Fruit fly (Drosophila melanogaster) whole organism, wandering third instar larva: Measurements from ENCODE around the gene pav.

ENCODE experiments used
- CG32264 ChIP-seq: fragments of 200-800 bp; sonication (Bioruptor generic); optimal IDR thresholded peaks from 2 replicates; lab custom pipeline; 2016; ENCODE audit warnings: missing biosample characterization, missing genetic modification characterization
- Dfd ChIP-seq: fragments of >200 bp; optimal IDR thresholded peaks from 2 replicates; lab custom pipeline; 2017; ENCODE audit warnings: missing biosample characterization, missing genetic modification characterization
- Hr83 ChIP-seq: fragments of 200-300 bp; sonication (Bioruptor generic); optimal IDR thresholded peaks from 2 replicates; lab custom pipeline; 2016; ENCODE audit warnings: missing biosample characterization, mild to moderate bottlenecking, missing genetic modification characterization, moderate library complexity; ENCODE audit not compliant: poor library complexity, severe bottlenecking
- h ChIP-seq: fragments of 200-800 bp; sonication (Bioruptor generic); optimal IDR thresholded peaks from 3 replicates; lab custom pipeline; 2016; ENCODE audit warnings: missing biosample characterization, mild to moderate bottlenecking, missing genetic modification characterization
- lola ChIP-seq: fragments of >200 bp; optimal IDR thresholded peaks from 2 replicates; lab custom pipeline; 2017; ENCODE audit warnings: missing biosample characterization, missing genetic modification characterization
- psq ChIP-seq: fragments of 200-800 bp; sonication (Bioruptor generic); optimal IDR thresholded peaks from 3 replicates; lab custom pipeline; 2017; ENCODE audit warnings: missing biosample characterization, mild to moderate bottlenecking, missing genetic modification characterization, moderate library complexity
- sage ChIP-seq: fragments of 200-800 bp; sonication (Bioruptor generic); optimal IDR thresholded peaks from 2 replicates; lab custom pipeline; 2016; ENCODE audit warnings: missing biosample characterization, mild to moderate bottlenecking, missing genetic modification characterization

DNA sequence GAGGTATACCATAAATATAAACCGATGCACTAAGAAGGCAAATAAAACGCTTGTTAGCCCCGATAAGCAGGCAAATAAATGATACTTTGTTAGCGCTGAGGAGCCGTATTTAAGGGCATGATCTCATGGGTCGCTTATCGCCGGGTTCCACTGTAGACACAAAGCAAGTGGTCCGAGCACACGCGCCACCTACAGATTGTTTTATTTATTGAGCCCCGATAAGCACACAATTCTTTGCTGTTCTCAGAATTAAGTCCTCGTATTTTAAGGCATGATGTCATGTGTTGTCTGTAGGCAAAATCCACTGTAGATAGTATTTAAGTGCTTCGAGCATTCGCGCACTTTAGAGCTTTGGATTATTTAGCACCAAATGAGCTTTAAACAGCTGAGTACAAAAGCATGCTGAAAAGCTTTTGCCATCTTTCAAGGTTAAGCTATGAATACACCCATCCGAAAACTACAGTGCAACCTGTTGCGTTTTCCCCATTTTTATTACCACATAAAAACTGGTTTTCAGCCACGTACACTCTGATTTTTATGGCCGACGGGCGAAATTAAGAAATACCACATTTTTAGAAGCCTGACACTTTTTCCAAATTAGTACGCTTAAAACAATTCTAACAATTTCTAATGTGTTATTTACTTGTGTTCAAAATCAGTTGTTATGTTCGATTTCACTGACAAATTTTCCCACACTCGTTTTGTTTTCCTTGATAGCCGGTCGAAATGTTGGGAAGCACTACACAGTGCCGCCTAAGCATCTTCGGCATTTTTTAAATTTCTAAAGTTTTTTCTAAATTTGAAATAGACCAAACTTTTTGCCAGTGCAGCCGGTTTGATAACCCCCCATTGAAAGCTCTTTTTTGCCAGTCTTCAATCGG, 2.9 kb upstream of the pav start, which contains the start of gene Sqor:
- peak; percentile 50 for TF ChIP-seq sage (GFP tag; lab: Kevin White, UChicago)
- TF ChIP-seq Hr83 (GFP tag; lab: Kevin White, UChicago), result peak; percentile 17
- peak; percentile 86 for TF ChIP-seq psq (GFP tag; lab: Kevin White, UChicago)
- no peak for TF ChIP-seq Dfd (GFP tag; lab: Kevin White, UChicago)
- no peak for TF ChIP-seq lola (GFP tag; lab: Kevin White, UChicago)
- TF ChIP-seq CG32264 (GFP tag; lab: Kevin White, UChicago), result peak; percentile 88
- peak; percentile 93 for TF ChIP-seq h (GFP tag; lab: Kevin White, UChicago)
